Worm (Caenorhabditis elegans): ENCODE results near the gene dre-1.

The dre-1 gene

ce11 chrV:6513356-6513755 is 32.9 kb downstream of the dre-1 start:
- TF ChIP-seq nhr-129 (tag; optimal IDR thresholded peaks at IDR 0.05), result no peak
- TF ChIP-seq blmp-1 (tag; optimal IDR thresholded peaks at IDR 0.05; ENCODE audit: insufficient read depth), result no peak
- peak; percentile 8 for TF ChIP-seq nhr-21 (tag; optimal IDR thresholded peaks at IDR 0.05)
- no peak for TF ChIP-seq lin-11 (tag; optimal IDR thresholded peaks at IDR 0.05)
- TF ChIP-seq elt-1 (tag; optimal IDR thresholded peaks at IDR 0.05), result no peak
- no peak for TF ChIP-seq zag-1 (tag; optimal IDR thresholded peaks at IDR 0.05)
- no peak for TF ChIP-seq unc-55 (GFP tag; optimal IDR thresholded peaks at IDR 0.05)
- no peak for TF ChIP-seq ama-1 (optimal IDR thresholded peaks at IDR 0.05)
- peak; percentile 7 for TF ChIP-seq fos-1 (tag; optimal IDR thresholded peaks at IDR 0.05)

- TF ChIP-seq ZK546.5 (tag; optimal IDR thresholded peaks at IDR 0.05), result no peak
- TF ChIP-seq R02D3.7 (tag; optimal IDR thresholded peaks at IDR 0.05), result no peak
- no peak for TF ChIP-seq nhr-129 (tag; optimal IDR thresholded peaks at IDR 0.05)
- TF ChIP-seq nhr-21 (tag; optimal IDR thresholded peaks at IDR 0.05), result no peak
- TF ChIP-seq alr-1 (tag; optimal IDR thresholded peaks at IDR 0.05), result no peak
- TF ChIP-seq elt-1 (tag; optimal IDR thresholded peaks at IDR 0.05), result no peak
- TF ChIP-seq ztf-11 (tag; optimal IDR thresholded peaks at IDR 0.05), result no peak
- TF ChIP-seq nhr-23 (tag; optimal IDR thresholded peaks at IDR 0.05), result no peak
- TF ChIP-seq elt-3 (tag; optimal IDR thresholded peaks at IDR 0.05), result no peak
- TF ChIP-seq lin-39 (tag; optimal IDR thresholded peaks at IDR 0.05), result no peak
- no peak for TF ChIP-seq Y55F3AM.14 (GFP tag; optimal IDR thresholded peaks at IDR 0.05)
- no peak for TF ChIP-seq lin-13 (GFP tag; optimal IDR thresholded peaks at IDR 0.05)
- TF ChIP-seq mdl-1 (tag; optimal IDR thresholded peaks at IDR 0.05), result no peak
- TF ChIP-seq skn-1 (tag; optimal IDR thresholded peaks at IDR 0.05), result no peak
- no peak for TF ChIP-seq dmd-4 (tag; optimal IDR thresholded peaks at IDR 0.05)
Measured at ce11 chrV:6511121-6511520, 35.2 kb downstream of the dre-1 start, which contains the start of gene ubh-1. Gene ubh-1, minus strand, starts transcription at chrV:6511409.

- TF ChIP-seq snpc-4 (tag; optimal IDR thresholded peaks at IDR 0.05) (no peak), lsy-2 (tag; optimal IDR thresholded peaks at IDR 0.05) (peak in 1 of 2 experiments; percentile 10), crh-2 (tag; optimal IDR thresholded peaks at IDR 0.05) (no peak), C34F6.9 (tag; optimal IDR thresholded peaks at IDR 0.05) (no peak), unc-39 (tag; optimal IDR thresholded peaks at IDR 0.05) (no peak), ama-1 (optimal IDR thresholded peaks at IDR 0.05) (no peak)
Measured at ce11 chrV:6510622-6511021, 35.7 kb downstream of the dre-1 start.

- TF ChIP-seq unc-39 (tag; optimal IDR thresholded peaks at IDR 0.05), result no peak
- TF ChIP-seq mab-5 (tag; optimal IDR thresholded peaks at IDR 0.05), result no peak
- TF ChIP-seq lin-39 (tag; optimal IDR thresholded peaks at IDR 0.05), result no peak
- TF ChIP-seq dmd-4 (tag; optimal IDR thresholded peaks at IDR 0.05), result no peak
- no peak for TF ChIP-seq ztf-1 (GFP tag; conservative IDR thresholded peaks at IDR 0.05)
- no peak for TF ChIP-seq lsy-2 (tag; optimal IDR thresholded peaks at IDR 0.05)
- TF ChIP-seq lin-13 (GFP tag; optimal IDR thresholded peaks at IDR 0.05), result no peak
- TF ChIP-seq snpc-4 (tag; optimal IDR thresholded peaks at IDR 0.05), result no peak
- no peak for TF ChIP-seq ceh-82 (tag; optimal IDR thresholded peaks at IDR 0.05)
- no peak for TF ChIP-seq unc-62 (GFP tag; optimal IDR thresholded peaks at IDR 0.05)
Measured at ce11 chrV:6509717-6510116, 36.6 kb downstream of the dre-1 start, which contains the start of gene ubh-2. Gene ubh-2, minus strand, starts transcription at chrV:6509817.

ce11 chrV:6508703-6509102 is 37.6 kb downstream of the dre-1 start, which contains the start of gene ubh-3:
Gene ubh-3, minus strand, starts transcription at chrV:6508803.
- TF ChIP-seq lin-11 (tag; optimal IDR thresholded peaks at IDR 0.05) (no peak), aly-2 (tag; optimal IDR thresholded peaks at IDR 0.05) (no peak), unc-55 (GFP tag; optimal IDR thresholded peaks at IDR 0.05) (no peak), ceh-16 (tag; optimal IDR thresholded peaks at IDR 0.05) (no peak), unc-62 (GFP tag; optimal IDR thresholded peaks at IDR 0.05) (no peak)

- TF ChIP-seq dmd-4 (tag; optimal IDR thresholded peaks at IDR 0.05), result no peak
Measured at ce11 chrV:6506238-6506956, 39.9 kb downstream of the dre-1 start.
